Worm (Caenorhabditis elegans): Measurements from ENCODE around the gene nhx-2.

DNA sequence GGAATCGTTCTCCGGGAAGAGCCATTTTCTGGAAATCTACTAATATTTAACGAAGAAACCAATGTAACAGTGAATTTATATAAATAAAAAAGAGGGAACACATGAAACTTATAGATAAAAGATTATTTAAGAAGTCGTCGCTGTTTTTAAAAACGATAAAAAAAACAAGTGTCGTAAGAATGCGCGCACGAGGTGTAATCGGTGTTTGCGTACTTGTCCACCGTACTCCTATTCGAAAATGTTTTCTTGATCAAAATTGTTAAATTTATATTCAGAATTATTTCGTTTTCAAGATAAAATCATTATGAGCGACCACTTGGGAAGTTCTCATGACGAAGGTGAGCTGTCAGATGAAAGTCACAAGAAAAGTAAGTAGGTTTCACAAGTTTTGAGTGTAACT, 5.3 kb upstream of the nhx-2 start, which contains the start of the genes moa-2 and cdk-11.1:
- TF ChIP-seq gei-17 (GFP tag; optimal IDR thresholded peaks at IDR 0.05), result no peak
- no peak for TF ChIP-seq snpc-4 (GFP tag; optimal IDR thresholded peaks at IDR 0.05)
- no peak for TF ChIP-seq snpc-4 (tag; optimal IDR thresholded peaks at IDR 0.05)
- no peak for TF ChIP-seq nhr-90 (tag; optimal IDR thresholded peaks at IDR 0.05)
- TF ChIP-seq hmg-20 (GFP tag; IDR thresholded peaks at IDR 0.05), result no peak
- TF ChIP-seq egl-44 (GFP tag; IDR thresholded peaks at IDR 0.05), result no peak
